Worm (Caenorhabditis elegans) whole organism, L4 larva: ENCODE results near the gene pwp-1.

Source experiments
- R02D3.7 ChIP-seq: fragments of 150-350 bp; sonication (generic microtip); optimal IDR thresholded peaks from 3 replicates; lab custom pipeline; 2014; ENCODE audit warnings: missing biosample characterization, missing genetic modification characterization
- T20F7.1 ChIP-seq: fragments of 200-800 bp; sonication (Bioruptor generic); optimal IDR thresholded peaks from 2 replicates; lab custom pipeline; 2018; ENCODE audit warnings: mild to moderate bottlenecking, missing genetic modification characterization, missing compliant biosample characterization
- Y5F2A.4 ChIP-seq: fragments of 200-800 bp; sonication (Bioruptor generic); optimal IDR thresholded peaks from 2 replicates; lab custom pipeline; 2018; ENCODE audit warnings: mild to moderate bottlenecking, missing genetic modification characterization, missing compliant biosample characterization
- Y75B8A.6 ChIP-seq: fragments of 200-800 bp; sonication (Bioruptor generic); IDR thresholded peaks from 2 replicates; pipeline ENCODE4 v1.3.6; 2022; ENCODE audit warnings: missing genetic modification reagents, missing genetic modification characterization, missing compliant biosample characterization
- aha-1 ChIP-seq: fragments of 150-350 bp; peaks from one replicate; lab custom pipeline; 2014; ENCODE audit warnings: missing biosample characterization, missing genetic modification characterization
- ceh-28 ChIP-seq: fragments of 150-350 bp; optimal IDR thresholded peaks from 2 replicates; lab custom pipeline; 2014; ENCODE audit warnings: missing biosample characterization, missing genetic modification reagents, missing genetic modification characterization
- ceh-44 ChIP-seq: fragments of 200-800 bp; sonication (Bioruptor generic); IDR thresholded peaks from 2 replicates; pipeline ENCODE4 v1.3.6; 2022; ENCODE audit warnings: missing genetic modification reagents, missing genetic modification characterization, missing compliant biosample characterization
- ceh-62 ChIP-seq: sonication (generic microtip); optimal IDR thresholded peaks from 2 replicates; lab custom pipeline; 2017; ENCODE audit warnings: missing biosample characterization, missing genetic modification characterization
- daf-16 ChIP-seq, 3 experiments: sonication (generic microtip); optimal IDR thresholded peaks; 2 replicates each; lab custom pipeline; 2016 to 2017; ENCODE audit warnings: missing genetic modification characterization in 3 of 3, missing genetic modification reagents in 3 of 3, mild to moderate bottlenecking in 2 of 3, missing compliant biosample characterization in 2 of 3, missing biosample characterization in 1 of 3, moderate library complexity in 1 of 3
- dmd-6 ChIP-seq: fragments of 200-800 bp; sonication (Bioruptor generic); IDR thresholded peaks from 2 replicates; pipeline ENCODE4 v1.3.6; 2022; ENCODE audit warnings: missing genetic modification reagents, missing genetic modification characterization, missing compliant biosample characterization
- dmd-9 ChIP-seq: fragments of 200-800 bp; sonication (Bioruptor generic); IDR thresholded peaks from 2 replicates; pipeline ENCODE4 v1.3.6; 2022; ENCODE audit warnings: missing genetic modification reagents, missing genetic modification characterization, missing compliant biosample characterization
- dpl-1 ChIP-seq: fragments of 150-350 bp; optimal IDR thresholded peaks from 2 replicates; lab custom pipeline; 2014; ENCODE audit warnings: missing biosample characterization, missing genetic modification reagents, missing genetic modification characterization
- egl-43 ChIP-seq: fragments of 200-800 bp; sonication (Bioruptor generic); IDR thresholded peaks from 2 replicates; pipeline ENCODE4 v1.3.6; 2022; ENCODE audit warnings: missing genetic modification reagents, missing genetic modification characterization, missing compliant biosample characterization
- hif-1 ChIP-seq, 2 experiments: sonication (generic microtip); optimal IDR thresholded peaks; 2 replicates each; lab custom pipeline; 2016 to 2017; ENCODE audit warnings: missing compliant biosample characterization in 2 of 2, missing genetic modification characterization in 2 of 2, missing genetic modification reagents in 2 of 2, missing genotype in 2 of 2, mild to moderate bottlenecking in 1 of 2
- hlh-11 ChIP-seq: fragments of 200-800 bp; sonication (Bioruptor generic); optimal IDR thresholded peaks from 2 replicates; lab custom pipeline; 2018; ENCODE audit warnings: mild to moderate bottlenecking, missing genetic modification characterization, missing compliant biosample characterization
- hmg-1.1 ChIP-seq: fragments of 200-800 bp; sonication (Bioruptor generic); IDR thresholded peaks from 2 replicates; pipeline ENCODE4 v1.3.6; 2022; ENCODE audit warnings: missing genetic modification reagents, missing genetic modification characterization, missing compliant biosample characterization
- lin-1 ChIP-seq: fragments of 200-800 bp; sonication (Bioruptor generic); IDR thresholded peaks from 2 replicates; pipeline ENCODE4 v1.3.6; 2022; ENCODE audit warnings: missing genetic modification reagents, missing genetic modification characterization, missing compliant biosample characterization
- lin-38 ChIP-seq: fragments of 200-800 bp; sonication (Bioruptor generic); IDR thresholded peaks from 2 replicates; pipeline ENCODE4 v1.3.6; 2022; ENCODE audit warnings: missing genetic modification reagents, missing genetic modification characterization, missing compliant biosample characterization
- lsy-2 ChIP-seq, 2 experiments: fragments of 150-350 bp in 1 of 2; sonication (generic microtip) in 1 of 2; optimal IDR thresholded peaks; 2 replicates each; lab custom pipeline; 2014 to 2017; ENCODE audit warnings: missing biosample characterization in 2 of 2, missing genetic modification characterization in 2 of 2
- madf-5 ChIP-seq, 2 experiments: fragments of 200-800 bp; sonication (Bioruptor generic); IDR thresholded peaks; 2 replicates each; pipeline ENCODE4 v1.3.6; 2022; ENCODE audit warnings: missing compliant biosample characterization in 2 of 2, missing genetic modification characterization in 2 of 2
- madf-9 ChIP-seq: fragments of 200-800 bp; sonication (Bioruptor generic); conservative IDR thresholded peaks from 2 replicates; pipeline ENCODE4 v1.3.6; 2022; ENCODE audit warnings: missing genetic modification reagents, missing genetic modification characterization, missing compliant biosample characterization
- mdt-29 ChIP-seq: fragments of 200-800 bp; sonication (Bioruptor generic); IDR thresholded peaks from 2 replicates; pipeline ENCODE4 v1.3.6; 2022; ENCODE audit warnings: missing genetic modification reagents, missing genetic modification characterization, missing compliant biosample characterization
- mep-1 ChIP-seq: fragments of 150-350 bp; sonication (generic microtip); optimal IDR thresholded peaks from 3 replicates; lab custom pipeline; 2014; ENCODE audit warnings: missing biosample characterization, missing genetic modification characterization
- mxl-2 ChIP-seq: fragments of 200-800 bp; sonication (Bioruptor generic); conservative IDR thresholded peaks from 2 replicates; pipeline ENCODE4 v1.3.6; 2022; ENCODE audit warnings: missing genetic modification reagents, missing genetic modification characterization, missing compliant biosample characterization
- nhr-111 ChIP-seq: fragments of 200-800 bp; sonication (Bioruptor generic); optimal IDR thresholded peaks from 2 replicates; lab custom pipeline; 2018; ENCODE audit warnings: mild to moderate bottlenecking, missing genetic modification characterization, missing compliant biosample characterization
- nhr-76 ChIP-seq: fragments of 150-350 bp; optimal IDR thresholded peaks from 2 replicates; lab custom pipeline; 2014; ENCODE audit warnings: missing biosample characterization, missing genetic modification characterization
- nhr-77 ChIP-seq: fragments of 150-350 bp; optimal IDR thresholded peaks from 2 replicates; lab custom pipeline; 2014; ENCODE audit warnings: missing biosample characterization, missing genetic modification characterization
- pha-4 ChIP-seq, 2 experiments: fragments of 150-350 bp in 1 of 2; fragments of 200-800 bp in 1 of 2; sonication (Bioruptor generic) in 1 of 2; IDR thresholded peaks in 1 of 2; optimal IDR thresholded peaks in 1 of 2; 2 replicates each; pipeline versions ENCODE4 v1.3.6 to Lab custom; 2014 to 2022; ENCODE audit warnings: missing genetic modification characterization in 2 of 2, missing genetic modification reagents in 2 of 2, missing biosample characterization in 1 of 2, missing compliant biosample characterization in 1 of 2
- rbr-2 ChIP-seq: sonication (generic microtip); optimal IDR thresholded peaks from 2 replicates; lab custom pipeline; 2016; ENCODE audit warnings: missing genotype, missing genetic modification characterization, missing compliant biosample characterization
- set-16 ChIP-seq: fragments of 200-800 bp; sonication (Bioruptor generic); IDR thresholded peaks from 2 replicates; pipeline ENCODE4 v1.3.6; 2022; ENCODE audit warnings: missing genetic modification reagents, missing genetic modification characterization, missing compliant biosample characterization
- tag-97 ChIP-seq: fragments of 200-800 bp; sonication (Bioruptor generic); IDR thresholded peaks from 2 replicates; pipeline ENCODE4 v1.3.6; 2022; ENCODE audit warnings: missing genetic modification characterization, missing compliant biosample characterization
- tra-1 ChIP-seq: fragments of 200-800 bp; sonication (Bioruptor generic); IDR thresholded peaks from 2 replicates; pipeline ENCODE4 v1.3.6; 2022; ENCODE audit warnings: missing genetic modification reagents, missing genetic modification characterization, missing compliant biosample characterization
- unc-39 ChIP-seq: sonication (generic microtip); optimal IDR thresholded peaks from 2 replicates; lab custom pipeline; 2017; ENCODE audit warnings: missing biosample characterization, missing genetic modification characterization
- unc-62 ChIP-seq, 3 experiments: fragments of 150-350 bp in 1 of 3; sonication (generic microtip); optimal IDR thresholded peaks in 2 of 3; peaks in 1 of 3; 1 replicate in 1 of 3; 2 replicates in 2 of 3; lab custom pipeline; 2014 to 2017; ENCODE audit warnings: missing biosample characterization in 3 of 3, missing genetic modification characterization in 3 of 3, missing genetic modification reagents in 3 of 3, missing genotype in 1 of 3
- zag-1 ChIP-seq: fragments of 150-350 bp; optimal IDR thresholded peaks from 2 replicates; lab custom pipeline; 2014; ENCODE audit warnings: missing biosample characterization, missing genetic modification characterization
- ztf-7 ChIP-seq: fragments of 150-350 bp; optimal IDR thresholded peaks from 2 replicates; lab custom pipeline; 2014; ENCODE audit warnings: missing biosample characterization, missing genetic modification characterization

Gene pwp-1

ce11 chrIV:13236485-13236884 is at the start of gene pwp-1:
TSS of gene pwp-1 (minus strand) at chrIV:13236585.
- TF ChIP-seq mdt-29 (GFP tag; lab: Robert Waterston, UW), result no peak
- no peak for TF ChIP-seq madf-5 (GFP tag; IDR thresholded peaks at IDR 0.05; lab: Robert Waterston, UW)
- TF ChIP-seq tra-1 (GFP tag; lab: Robert Waterston, UW), result no peak
- TF ChIP-seq tag-97 (GFP tag; lab: Robert Waterston, UW), result no peak
- no peak for TF ChIP-seq ceh-62 (tag; lab: Kevin White, UChicago)
- no peak for TF ChIP-seq hmg-1.1 (GFP tag; lab: Robert Waterston, UW)

DNA sequence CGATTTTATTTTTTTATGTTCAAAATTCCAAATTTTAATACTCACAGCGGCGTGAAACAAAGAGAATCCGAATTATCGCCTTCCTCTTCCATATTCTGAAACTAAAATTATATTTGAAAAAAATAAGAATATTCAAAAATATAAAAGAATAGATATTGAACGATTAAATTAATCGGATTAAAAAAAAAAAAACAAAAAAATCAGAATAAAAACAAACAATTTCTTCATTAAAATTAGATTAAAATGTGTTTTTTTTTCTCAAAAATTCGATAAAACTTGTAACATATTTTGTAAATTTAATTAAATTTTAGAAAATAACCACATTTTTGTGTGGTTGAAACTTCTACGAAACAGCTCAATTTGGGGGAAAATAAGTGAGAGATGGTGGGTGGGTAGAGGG is 46.4 kb upstream of the pwp-1 start, which contains the start of gene cpsf-3:
Gene cpsf-3 (minus strand): TSS at position 101 of the 400 bp plus-strand sequence.
- TF ChIP-seq nhr-111 (GFP tag; lab: Kevin White, UChicago), result no peak
- TF ChIP-seq madf-9 (GFP tag; lab: Robert Waterston, UW), result no peak
- no peak for TF ChIP-seq mxl-2 (GFP tag; lab: Robert Waterston, UW)
- no peak for TF ChIP-seq dpl-1 (GFP tag; lab: Kevin White, UChicago)
- TF ChIP-seq unc-62 (GFP tag; optimal IDR thresholded peaks at IDR 0.05 in 1 of 2; lab: Kevin White, UChicago), result peak in 1 of 2 experiments; percentile 22
- no peak for TF ChIP-seq unc-62 (tag; optimal IDR thresholded peaks at IDR 0.05; lab: Kevin White, UChicago)
- TF ChIP-seq nhr-76, result no peak
- TF ChIP-seq T20F7.1 (GFP tag; lab: Kevin White, UChicago), result no peak

DNA sequence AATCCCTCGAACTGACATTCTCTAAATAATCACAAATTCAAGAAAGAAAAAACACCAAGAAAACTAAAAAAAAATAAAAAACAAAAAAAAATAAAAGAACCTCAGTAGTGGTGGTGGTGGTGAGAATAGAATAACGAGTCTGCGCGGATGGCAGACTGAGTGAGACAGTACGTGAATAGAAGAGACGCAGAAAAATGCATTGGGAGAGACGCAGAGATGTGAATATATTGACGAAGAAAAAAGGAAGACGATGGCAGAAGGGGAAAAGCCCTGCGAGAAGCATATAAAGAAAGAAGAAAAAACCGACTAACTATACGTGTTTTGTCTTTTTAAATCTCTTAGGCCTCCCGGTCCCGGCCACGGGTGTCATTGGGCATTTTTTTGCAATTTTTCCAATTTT is 36.1 kb upstream of the pwp-1 start, which contains the start of gene unc-26:
Gene unc-26 (minus strand): TSS at position 23 of the 400 bp plus-strand sequence.
- TF ChIP-seq lsy-2 (tag; optimal IDR thresholded peaks at IDR 0.05; lab: Kevin White, UChicago) (peak in 1 of 2 experiments; percentile 53), lin-38 (GFP tag; lab: Robert Waterston, UW) (peak; percentile 12; the same call in 1 of the 2 replicates), rbr-2 (peak; percentile 53), unc-39 (tag; lab: Kevin White, UChicago) (no peak)

DNA sequence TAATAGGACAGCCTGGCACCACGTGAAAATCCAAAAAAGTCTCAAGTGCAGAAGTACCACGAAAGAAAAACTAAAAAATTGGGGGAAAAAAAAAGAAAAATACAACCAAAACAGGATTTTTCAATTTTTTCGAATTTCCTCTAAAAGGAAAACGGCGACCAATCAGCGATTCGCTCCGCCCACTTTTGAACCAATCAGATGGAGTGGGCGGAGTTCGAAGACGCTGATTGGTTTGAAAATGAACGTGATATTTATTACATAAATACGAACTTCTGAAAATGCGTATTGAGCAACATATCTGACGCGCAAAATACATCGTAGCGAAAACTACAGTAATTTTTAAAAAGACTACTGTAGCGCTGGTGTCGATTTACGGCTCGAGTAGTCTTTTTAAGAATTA is 32.0 kb upstream of the pwp-1 start:
- TF ChIP-seq hlh-11 (tag; lab: Kevin White, UChicago) (no peak), dmd-6 (GFP tag; lab: Robert Waterston, UW) (no peak), aha-1 (tag; lab: Kevin White, UChicago) (no peak), nhr-76 (no peak), Y5F2A.4 (no peak), Y75B8A.6 (no peak), nhr-77 (no peak), pha-4 (GFP tag; IDR thresholded peaks at IDR 0.05; lab: Robert Waterston, UW) (no peak), pha-4 (tag; optimal IDR thresholded peaks at IDR 0.05; lab: Kevin White, UChicago) (no peak), ceh-44 (no peak), R02D3.7 (tag; lab: Kevin White, UChicago) (no peak), unc-62 (GFP tag; optimal IDR thresholded peaks at IDR 0.05 in 1 of 2; lab: Kevin White, UChicago) (no peak), unc-62 (tag; optimal IDR thresholded peaks at IDR 0.05; lab: Kevin White, UChicago) (no peak)

- TF ChIP-seq dmd-6 (GFP tag; lab: Robert Waterston, UW), result 0 out of 2 replicates have a peak, but pooled peaks have one; percentile 19
- peak; percentile 69; the same call in 1 of the 2 replicates for TF ChIP-seq dmd-9 (GFP tag; lab: Robert Waterston, UW)
- TF ChIP-seq lin-38 (GFP tag; lab: Robert Waterston, UW), result peak; percentile 64
- 0 out of 4 replicates have a peak, but pooled peaks of 1 of the 2 experiments have one; percentile 42 for TF ChIP-seq madf-5 (GFP tag; IDR thresholded peaks at IDR 0.05; lab: Robert Waterston, UW)
Observed at ce11 chrIV:13262849-13263248, 26.5 kb upstream of the pwp-1 start.

DNA sequence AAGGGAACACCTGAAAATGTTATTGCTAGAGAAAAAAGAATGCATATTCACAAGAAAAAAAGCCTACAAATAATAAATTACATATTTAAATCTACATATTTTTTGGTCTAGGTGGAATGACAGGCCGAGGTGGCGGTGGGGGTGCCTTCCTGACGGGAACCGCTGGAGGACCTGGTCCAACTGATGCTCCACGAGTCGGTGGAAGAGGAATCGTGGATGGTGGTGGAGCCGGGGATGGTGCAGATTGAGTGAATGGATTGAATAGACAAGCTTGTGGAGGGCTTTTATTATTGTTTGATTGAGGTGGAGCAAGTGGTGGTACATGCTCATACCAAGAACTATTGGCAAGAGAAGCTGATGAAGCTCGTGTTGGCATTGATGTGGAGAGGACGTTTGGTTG is 25.4 kb upstream of the pwp-1 start:
- TF ChIP-seq egl-43 (GFP tag; lab: Robert Waterston, UW) (0 out of 2 replicates have a peak, but pooled peaks have one; percentile 42), ceh-28 (no peak), tag-97 (GFP tag; lab: Robert Waterston, UW) (no peak), set-16 (GFP tag; lab: Robert Waterston, UW) (peak; percentile 73), lin-1 (no peak), zag-1 (no peak), hmg-1.1 (GFP tag; lab: Robert Waterston, UW) (no peak), daf-16 (GFP tag; optimal IDR thresholded peaks at IDR 0.05; lab: Kevin White, UChicago) (no peak), daf-16 (tag; optimal IDR thresholded peaks at IDR 0.05; lab: Kevin White, UChicago) (no peak), hif-1 (tag; optimal IDR thresholded peaks at IDR 0.05; lab: Kevin White, UChicago) (no peak), mep-1 (tag; lab: Kevin White, UChicago) (no peak), ztf-7 (no peak)
